Fruit fly (Drosophila melanogaster) whole organism, embryonic: Measurements from ENCODE around the gene trus.

Experiments
- Blimp-1 ChIP-seq: fragments of 200-800 bp; sonication (Bioruptor generic); optimal IDR thresholded peaks from 3 replicates; lab custom pipeline; 2018; ENCODE audit warnings: missing biosample characterization, missing genetic modification characterization, mild to moderate bottlenecking, moderate library complexity, missing genetic modification reagents
- BtbVII ChIP-seq: fragments of 200-800 bp; sonication (Bioruptor generic); optimal IDR thresholded peaks from 3 replicates; lab custom pipeline; 2017; ENCODE audit warnings: missing biosample characterization, mild to moderate bottlenecking, missing genetic modification characterization
- CG10321 ChIP-seq: fragments of 200-800 bp; sonication (Bioruptor generic); IDR thresholded peaks from 2 replicates; pipeline ENCODE4 v1.3.6; 2022; ENCODE audit warnings: missing biosample characterization, missing genetic modification characterization
- CG10431 ChIP-seq: fragments of 200-800 bp; sonication (Bioruptor generic); optimal IDR thresholded peaks from 3 replicates; lab custom pipeline; 2018; ENCODE audit warnings: missing biosample characterization, mild to moderate bottlenecking, missing genetic modification characterization
- CG12104 ChIP-seq: fragments of 200-800 bp; sonication (Bioruptor generic); optimal IDR thresholded peaks from 3 replicates; lab custom pipeline; 2016; ENCODE audit warnings: missing biosample characterization, missing genetic modification characterization
- CG12744 ChIP-seq: fragments of 200-800 bp; sonication (Bioruptor generic); optimal IDR thresholded peaks from 2 replicates; lab custom pipeline; 2016; ENCODE audit warnings: missing biosample characterization, missing genetic modification characterization
- CG12942 ChIP-seq: fragments of 200-800 bp; sonication (Bioruptor generic); optimal IDR thresholded peaks from 3 replicates; lab custom pipeline; 2016; ENCODE audit warnings: missing biosample characterization, missing genetic modification characterization
- CG13424 ChIP-seq: fragments of 200-800 bp; sonication (Bioruptor generic); optimal IDR thresholded peaks from 2 replicates; lab custom pipeline; 2019; ENCODE audit warnings: missing biosample characterization, mild to moderate bottlenecking, missing genetic modification characterization, moderate library complexity
- CG14441 ChIP-seq: fragments of 200-800 bp; sonication (Bioruptor generic); IDR thresholded peaks from 2 replicates; pipeline ENCODE4 v1.3.6; 2022; ENCODE audit warnings: missing biosample characterization, missing genetic modification characterization
- CG17359 ChIP-seq: fragments of 200-800 bp; sonication (Bioruptor generic); optimal IDR thresholded peaks from 3 replicates; lab custom pipeline; 2018; ENCODE audit warnings: missing biosample characterization, mild to moderate bottlenecking, missing genetic modification characterization, moderate library complexity
- CG2889 ChIP-seq: fragments of 200-800 bp; sonication (Bioruptor generic); IDR thresholded peaks from 3 replicates; pipeline ENCODE4 v1.3.6; 2022; ENCODE audit warnings: missing biosample characterization, missing genetic modification characterization
- CG31441 ChIP-seq: fragments of 200-800 bp; sonication (Bioruptor generic); IDR thresholded peaks from 2 replicates; pipeline ENCODE4 v1.3.6; 2022; ENCODE audit warnings: missing biosample characterization, missing genetic modification characterization
- CG3838 ChIP-seq: fragments of 200-800 bp; sonication (Bioruptor generic); optimal IDR thresholded peaks from 3 replicates; lab custom pipeline; 2016; ENCODE audit warnings: missing biosample characterization, missing genetic modification characterization
- CG6854 ChIP-seq: fragments of 200-800 bp; sonication (Bioruptor generic); optimal IDR thresholded peaks from 3 replicates; lab custom pipeline; 2017; ENCODE audit warnings: missing biosample characterization, mild to moderate bottlenecking, missing genetic modification characterization
- CG7987 ChIP-seq: fragments of 200-800 bp; sonication (Bioruptor generic); optimal IDR thresholded peaks from 2 replicates; lab custom pipeline; 2018; ENCODE audit warnings: missing biosample characterization, mild to moderate bottlenecking, missing genetic modification characterization, moderate library complexity
- CG8924 ChIP-seq: fragments of 200-800 bp; optimal IDR thresholded peaks from 3 replicates; lab custom pipeline; 2019; ENCODE audit warnings: missing biosample characterization, mild to moderate bottlenecking, missing genetic modification characterization, moderate library complexity
- CG9437 ChIP-seq: fragments of 200-800 bp; sonication (Bioruptor generic); optimal IDR thresholded peaks from 2 replicates; lab custom pipeline; 2018; ENCODE audit warnings: missing biosample characterization, mild to moderate bottlenecking, missing genetic modification characterization
- CHES-1-like ChIP-seq: fragments of 200-800 bp; sonication (Bioruptor generic); optimal IDR thresholded peaks from 2 replicates; lab custom pipeline; 2016; ENCODE audit warnings: missing biosample characterization, missing genetic modification characterization
- CrebB ChIP-seq: fragments of 200-800 bp; sonication (Bioruptor generic); optimal IDR thresholded peaks from 3 replicates; lab custom pipeline; 2018; ENCODE audit warnings: missing biosample characterization, mild to moderate bottlenecking, missing genetic modification characterization
- D19A ChIP-seq: fragments of 200-800 bp; optimal IDR thresholded peaks from 3 replicates; lab custom pipeline; 2019; ENCODE audit warnings: missing biosample characterization, mild to moderate bottlenecking, missing genetic modification characterization, moderate library complexity
- H2.0 ChIP-seq: fragments of 200-800 bp; sonication (Bioruptor generic); IDR thresholded peaks from 2 replicates; pipeline ENCODE4 v1.3.6; 2022; ENCODE audit warnings: missing biosample characterization, missing genetic modification characterization
- HLH54F ChIP-seq: fragments of 200-800 bp; sonication (Bioruptor generic); optimal IDR thresholded peaks from 3 replicates; lab custom pipeline; 2016; ENCODE audit warnings: missing biosample characterization, missing genetic modification characterization
- NC2α ChIP-seq: fragments of 200-800 bp; sonication (Bioruptor generic); optimal IDR thresholded peaks from 2 replicates; lab custom pipeline; 2016; ENCODE audit warnings: missing biosample characterization, missing genetic modification characterization
- Neu2 ChIP-seq: fragments of 200-800 bp; sonication (Bioruptor generic); optimal IDR thresholded peaks from 3 replicates; lab custom pipeline; 2016; ENCODE audit warnings: missing biosample characterization, missing genetic modification characterization, borderline replicate concordance
- NfI ChIP-seq: fragments of 200-800 bp; sonication (Bioruptor generic); optimal IDR thresholded peaks from 3 replicates; lab custom pipeline; 2018; ENCODE audit warnings: missing biosample characterization, mild to moderate bottlenecking, missing genetic modification characterization, moderate library complexity
- Ravus ChIP-seq: fragments of 200-800 bp; sonication (Bioruptor generic); IDR thresholded peaks from 2 replicates; pipeline ENCODE4 v1.3.6; 2022; ENCODE audit warnings: missing biosample characterization, missing genetic modification characterization
- Trl ChIP-seq, 3 experiments: fragments of >200 bp in 2 of 3; fragments of 200-800 bp in 1 of 3; sonication (Bioruptor generic) in 1 of 3; optimal IDR thresholded peaks; 2 replicates in 1 of 3; 3 replicates in 2 of 3; lab custom pipeline; 2016 to 2017; ENCODE audit warnings: missing biosample characterization in 1 of 3, missing genetic modification characterization in 1 of 3
- bigmax ChIP-seq: fragments of 200-800 bp; sonication (Bioruptor generic); optimal IDR thresholded peaks from 2 replicates; lab custom pipeline; 2018; ENCODE audit warnings: missing biosample characterization, mild to moderate bottlenecking, missing genetic modification characterization
- cato ChIP-seq: fragments of 200-800 bp; sonication (Bioruptor generic); optimal IDR thresholded peaks from 2 replicates; lab custom pipeline; 2016; ENCODE audit warnings: missing biosample characterization, missing genetic modification characterization, borderline replicate concordance
- caup ChIP-seq: fragments of 200-800 bp; sonication (Bioruptor generic); optimal IDR thresholded peaks from 3 replicates; lab custom pipeline; 2017; ENCODE audit warnings: missing biosample characterization, mild to moderate bottlenecking, missing genetic modification characterization, moderate library complexity; ENCODE audit not compliant: severe bottlenecking
- chif ChIP-seq, 2 experiments: fragments of 200-800 bp; sonication (Bioruptor generic); optimal IDR thresholded peaks; 3 replicates each; lab custom pipeline; 2016; ENCODE audit warnings: missing biosample characterization in 2 of 2, missing genetic modification characterization in 2 of 2
- crp ChIP-seq, 2 experiments: fragments of 200-800 bp; sonication (Bioruptor generic); optimal IDR thresholded peaks; 2 replicates in 1 of 2; 3 replicates in 1 of 2; lab custom pipeline; 2017; ENCODE audit warnings: missing biosample characterization in 2 of 2, missing genetic modification characterization in 2 of 2, mild to moderate bottlenecking in 1 of 2, moderate library complexity in 1 of 2
- dati ChIP-seq: fragments of 200-800 bp; sonication (Bioruptor generic); IDR thresholded peaks from 2 replicates; pipeline ENCODE4 v1.3.6; 2022; ENCODE audit warnings: missing biosample characterization, missing genetic modification characterization
- en ChIP-seq: fragments of 200-800 bp; sonication (Bioruptor generic); optimal IDR thresholded peaks from 2 replicates; lab custom pipeline; 2016; ENCODE audit warnings: missing biosample characterization, missing genetic modification characterization
- exex ChIP-seq: fragments of 200-800 bp; sonication (Bioruptor generic); optimal IDR thresholded peaks from 4 replicates; lab custom pipeline; 2018; ENCODE audit warnings: missing biosample characterization, mild to moderate bottlenecking, missing genetic modification characterization, moderate library complexity
- fu2 ChIP-seq: fragments of 200-800 bp; sonication (Bioruptor generic); optimal IDR thresholded peaks from 2 replicates; lab custom pipeline; 2016; ENCODE audit warnings: missing biosample characterization, missing genetic modification characterization
- grn ChIP-seq: fragments of 200-800 bp; sonication (Bioruptor generic); optimal IDR thresholded peaks from 3 replicates; lab custom pipeline; 2017; ENCODE audit warnings: missing biosample characterization, missing genetic modification characterization
- h ChIP-seq: fragments of >200 bp; optimal IDR thresholded peaks from 2 replicates; lab custom pipeline; 2017
- kah ChIP-seq: fragments of 200-800 bp; sonication (Bioruptor generic); optimal IDR thresholded peaks from 2 replicates; lab custom pipeline; 2018; ENCODE audit warnings: missing biosample characterization, mild to moderate bottlenecking, missing genetic modification characterization
- ken ChIP-seq: fragments of 200-800 bp; sonication (Bioruptor generic); IDR thresholded peaks from 3 replicates; pipeline ENCODE4 v1.3.6; 2022; ENCODE audit warnings: missing biosample characterization, missing genetic modification characterization
- lilli ChIP-seq: fragments of 200-800 bp; sonication (Bioruptor generic); optimal IDR thresholded peaks from 3 replicates; lab custom pipeline; 2016; ENCODE audit warnings: missing biosample characterization, missing genetic modification characterization
- lov ChIP-seq, 2 experiments: fragments of 200-800 bp in 1 of 2; fragments of >200 bp in 1 of 2; sonication (Bioruptor generic) in 1 of 2; IDR thresholded peaks in 1 of 2; optimal IDR thresholded peaks in 1 of 2; 2 replicates in 1 of 2; 3 replicates in 1 of 2; pipeline versions ENCODE4 v1.3.6 to Lab custom; 2017 to 2022; ENCODE audit warnings: missing biosample characterization in 1 of 2, missing genetic modification characterization in 1 of 2
- nerfin-2 ChIP-seq: fragments of 200-800 bp; sonication (Bioruptor generic); IDR thresholded peaks from 2 replicates; pipeline ENCODE4 v1.3.6; 2022; ENCODE audit warnings: missing biosample characterization, missing genetic modification characterization; ENCODE audit not compliant: partially characterized antibody
- otp ChIP-seq: fragments of 200-800 bp; sonication (Bioruptor generic); IDR thresholded peaks from 3 replicates; pipeline ENCODE4, ENCODE4 v1.3.6; 2022; ENCODE audit warnings: missing biosample characterization, missing genetic modification characterization
- prd ChIP-seq, 3 experiments: fragments of >200 bp in 2 of 3; fragments of 200-800 bp in 1 of 3; sonication (Bioruptor generic) in 1 of 3; optimal IDR thresholded peaks in 2 of 3; IDR thresholded peaks in 1 of 3; 2 replicates in 2 of 3; 3 replicates in 1 of 3; pipeline versions ENCODE4 v1.3.6 to Lab custom; 2017 to 2022; ENCODE audit warnings: missing biosample characterization in 1 of 3, missing genetic modification characterization in 1 of 3
- sens-2 ChIP-seq: fragments of 200-800 bp; sonication (Bioruptor generic); IDR thresholded peaks from 2 replicates; pipeline ENCODE4 v1.3.6; 2022; ENCODE audit warnings: missing biosample characterization, missing genetic modification characterization
- toy ChIP-seq: fragments of 200-800 bp; sonication (Bioruptor generic); IDR thresholded peaks from 2 replicates; pipeline ENCODE4 v1.3.6; 2022; ENCODE audit warnings: missing biosample characterization, missing genetic modification characterization
- vfl ChIP-seq: fragments of 200-800 bp; sonication (Bioruptor generic); optimal IDR thresholded peaks from 2 replicates; lab custom pipeline; 2016; ENCODE audit warnings: missing biosample characterization, missing genetic modification characterization

The trus gene

DNA sequence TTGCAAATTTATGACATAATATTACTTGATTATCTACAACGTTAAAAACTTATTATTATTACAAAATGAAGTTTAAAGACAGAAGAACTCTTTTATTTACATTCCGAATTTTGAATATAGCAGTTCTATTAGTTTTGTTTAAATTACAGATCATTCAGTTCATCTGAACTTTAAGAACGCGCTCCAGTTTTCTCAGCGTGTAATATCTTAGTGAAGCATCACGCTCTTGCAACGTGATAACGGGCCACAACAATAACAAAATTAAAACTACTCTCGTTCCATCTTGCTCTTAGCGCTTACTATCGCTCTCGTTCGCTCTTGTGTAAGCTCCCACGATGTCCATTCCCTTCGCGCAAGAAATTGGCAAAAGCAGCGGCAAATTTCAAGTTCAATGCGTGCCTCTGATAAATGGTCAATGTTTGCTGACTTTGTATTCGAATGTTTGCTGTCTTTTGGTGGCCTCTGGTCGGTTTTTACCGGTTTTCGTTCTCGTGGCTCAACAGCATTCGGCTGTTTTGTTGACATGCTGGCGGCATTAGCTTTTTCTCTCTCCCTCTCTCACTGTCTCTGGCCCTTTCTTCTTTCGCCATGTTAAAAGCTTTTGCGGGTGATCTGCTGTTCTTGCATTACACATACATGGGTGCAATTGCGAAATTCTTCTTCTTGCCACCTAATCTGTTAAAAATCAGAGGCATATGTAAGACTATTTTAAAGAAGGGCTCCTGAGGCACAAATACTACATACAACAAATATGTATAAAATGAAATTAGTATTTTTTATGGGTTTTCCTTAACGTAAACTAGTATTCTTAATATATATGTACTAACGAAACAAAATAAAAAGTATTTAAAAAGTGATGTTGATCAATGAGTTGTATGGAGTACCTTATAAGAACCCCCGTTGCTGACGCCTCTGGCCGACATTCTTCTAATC is 13.5 kb upstream of the trus start:
- TF ChIP-seq H2.0 (GFP tag; lab: Robert Waterston, UW), result no peak
- TF ChIP-seq kah (GFP tag; lab: Kevin White, UChicago), result no peak
- TF ChIP-seq en (GFP tag; lab: Kevin White, UChicago), result no peak
- no peak for TF ChIP-seq CG12744 (GFP tag; lab: Kevin White, UChicago)
- TF ChIP-seq HLH54F (GFP tag; lab: Kevin White, UChicago), result no peak
- peak; percentile 76 for TF ChIP-seq CG10321
- TF ChIP-seq prd (optimal IDR thresholded peaks at IDR 0.05; lab: Kevin White, UChicago), result no peak
- peak; percentile 16; the same call in 1 of the 3 replicates for TF ChIP-seq prd (GFP tag; IDR thresholded peaks at IDR 0.05; lab: Robert Waterston, UW)
- no peak for TF ChIP-seq CHES-1-like (GFP tag; lab: Kevin White, UChicago)
- no peak for TF ChIP-seq crp (GFP tag; optimal IDR thresholded peaks at IDR 0.05; lab: Kevin White, UChicago)
- no peak for TF ChIP-seq CG6854 (GFP tag; lab: Kevin White, UChicago)
- no peak for TF ChIP-seq Blimp-1
- peak; percentile 24; the same call in 1 of the 2 replicates for TF ChIP-seq CG31441 (GFP tag; lab: Robert Waterston, UW)
- no peak for TF ChIP-seq CG9437 (GFP tag; lab: Kevin White, UChicago)
- TF ChIP-seq Ravus, result no peak
- no peak for TF ChIP-seq CG14441 (GFP tag; lab: Robert Waterston, UW)
- no peak for TF ChIP-seq grn (GFP tag; lab: Kevin White, UChicago)
- no peak for TF ChIP-seq nerfin-2 (GFP tag; lab: Robert Waterston, UW)
- peak; percentile 53 for TF ChIP-seq CG13424 (tag; lab: Kevin White, UChicago)
- TF ChIP-seq exex, result no peak
- TF ChIP-seq lilli (GFP tag; lab: Kevin White, UChicago), result peak; percentile 56
- no peak for TF ChIP-seq caup (GFP tag; lab: Kevin White, UChicago)
- TF ChIP-seq dati (GFP tag; lab: Robert Waterston, UW), result no peak
- no peak for TF ChIP-seq CG12942
- TF ChIP-seq CG17359, result peak; percentile 25
- no peak for TF ChIP-seq otp (GFP tag; lab: Robert Waterston, UW)
- peak; percentile 27 for TF ChIP-seq CG8924 (tag; lab: Kevin White, UChicago)
- no peak for TF ChIP-seq fu2 (GFP tag; lab: Kevin White, UChicago)
- TF ChIP-seq cato (GFP tag; lab: Kevin White, UChicago), result no peak
- TF ChIP-seq vfl (GFP tag; lab: Kevin White, UChicago), result no peak
- no peak for TF ChIP-seq BtbVII (GFP tag; lab: Kevin White, UChicago)
- TF ChIP-seq CG2889, result no peak
- TF ChIP-seq CG3838 (GFP tag; lab: Kevin White, UChicago), result no peak
- TF ChIP-seq Neu2 (GFP tag; lab: Kevin White, UChicago), result no peak
- no peak for TF ChIP-seq CrebB
- no peak for TF ChIP-seq ken (GFP tag; lab: Robert Waterston, UW)
- TF ChIP-seq bigmax (GFP tag; lab: Kevin White, UChicago), result no peak
- no peak for TF ChIP-seq CG12104 (GFP tag; lab: Kevin White, UChicago)
- peak; percentile 23 for TF ChIP-seq NfI (GFP tag; lab: Kevin White, UChicago)
- TF ChIP-seq D19A (tag; lab: Kevin White, UChicago), result no peak
- peak; percentile 99 for TF ChIP-seq CG7987
- TF ChIP-seq sens-2 (GFP tag; lab: Robert Waterston, UW), result no peak
- TF ChIP-seq Trl (optimal IDR thresholded peaks at IDR 0.05; lab: Kevin White, UChicago), result peak; percentile 15 to 76
- no peak for TF ChIP-seq Trl (GFP tag; optimal IDR thresholded peaks at IDR 0.05; lab: Kevin White, UChicago)
- TF ChIP-seq CG10431 (GFP tag; lab: Kevin White, UChicago), result no peak
- TF ChIP-seq toy (GFP tag; lab: Robert Waterston, UW), result no peak
- no peak for TF ChIP-seq h
- TF ChIP-seq lov (optimal IDR thresholded peaks at IDR 0.05; lab: Kevin White, UChicago), result no peak
- TF ChIP-seq lov (GFP tag; IDR thresholded peaks at IDR 0.05; lab: Robert Waterston, UW), result no peak
- no peak for TF ChIP-seq chif (GFP tag; optimal IDR thresholded peaks at IDR 0.05; lab: Kevin White, UChicago)
- no peak for TF ChIP-seq NC2α (GFP tag; lab: Kevin White, UChicago)
